Worm (Caenorhabditis elegans) whole organism, L2 larva: ENCODE data around the gene mrpl-45.

Experiments used
- ama-1 ChIP-seq: fragments of 150-350 bp; optimal IDR thresholded peaks from 2 replicates; lab custom pipeline; 2018; ENCODE audit warnings: inconsistent platforms
- blmp-1 ChIP-seq: sonication (generic microtip); optimal IDR thresholded peaks from 2 replicates; lab custom pipeline; 2017; ENCODE audit warnings: missing genetic modification characterization, mild to moderate bottlenecking, missing compliant biosample characterization, antibody characterized with exemption, moderate library complexity; ENCODE audit not compliant: insufficient read depth
- elt-3 ChIP-seq: sonication (generic microtip); optimal IDR thresholded peaks from 2 replicates; lab custom pipeline; 2017; ENCODE audit warnings: missing biosample characterization, missing genetic modification characterization
- fos-1 ChIP-seq: fragments of 150-350 bp; optimal IDR thresholded peaks from 2 replicates; lab custom pipeline; 2014; ENCODE audit warnings: missing biosample characterization, missing genetic modification characterization
- mbf-1 ChIP-seq: sonication (generic microtip); optimal IDR thresholded peaks from 2 replicates; lab custom pipeline; 2017; ENCODE audit warnings: missing biosample characterization, missing genetic modification characterization
- nhr-23 ChIP-seq: fragments of 150-350 bp; optimal IDR thresholded peaks from 2 replicates; lab custom pipeline; 2014; ENCODE audit warnings: missing biosample characterization, missing genetic modification reagents, missing genetic modification characterization
- nhr-25 ChIP-seq: fragments of 150-350 bp; sonication (generic microtip); optimal IDR thresholded peaks from 3 replicates; lab custom pipeline; 2014; ENCODE audit warnings: missing biosample characterization, missing genetic modification characterization
- unc-55 ChIP-seq: fragments of 150-350 bp; sonication (generic microtip); optimal IDR thresholded peaks from 3 replicates; lab custom pipeline; 2014; ENCODE audit warnings: missing biosample characterization, missing genetic modification reagents, missing genetic modification characterization
- zag-1 ChIP-seq: fragments of 150-350 bp; optimal IDR thresholded peaks from 2 replicates; lab custom pipeline; 2014; ENCODE audit warnings: missing biosample characterization, missing genetic modification characterization

- TF ChIP-seq fos-1 (tag; lab: Kevin White, UChicago), result no peak
- no peak for TF ChIP-seq mbf-1 (tag; lab: Kevin White, UChicago)
- TF ChIP-seq elt-3 (tag; lab: Kevin White, UChicago), result no peak
- TF ChIP-seq blmp-1 (tag; lab: Kevin White, UChicago), result no peak
- no peak for TF ChIP-seq unc-55 (GFP tag; lab: Kevin White, UChicago)
- TF ChIP-seq nhr-23 (tag; lab: Kevin White, UChicago), result no peak
- TF ChIP-seq nhr-25, result no peak
- TF ChIP-seq zag-1 (tag; lab: Kevin White, UChicago), result no peak
- TF ChIP-seq ama-1, result no peak
These were observed 26.8 kb upstream of the mrpl-45 start for ce11 chrIII:1228593-1228992.
